Fruit fly (Drosophila melanogaster) whole organism, embryonic: ENCODE results near the gene CG10584.

Source experiments
- Atf3 ChIP-seq: fragments of 200-800 bp; sonication (Bioruptor generic); optimal IDR thresholded peaks from 3 replicates; lab custom pipeline; 2016; ENCODE audit warnings: missing biosample characterization, missing genetic modification characterization
- Blimp-1 ChIP-seq: fragments of 200-800 bp; sonication (Bioruptor generic); optimal IDR thresholded peaks from 3 replicates; lab custom pipeline; 2018; ENCODE audit warnings: missing biosample characterization, missing genetic modification characterization, mild to moderate bottlenecking, moderate library complexity, missing genetic modification reagents
- CG10274 ChIP-seq: fragments of 200-800 bp; sonication (Bioruptor generic); optimal IDR thresholded peaks from 3 replicates; lab custom pipeline; 2017; ENCODE audit warnings: missing biosample characterization, mild to moderate bottlenecking, missing genetic modification characterization
- CG10654 ChIP-seq: fragments of 200-800 bp; sonication (Bioruptor generic); optimal IDR thresholded peaks from 2 replicates; lab custom pipeline; 2016; ENCODE audit warnings: missing biosample characterization, missing genetic modification characterization
- CG11398 ChIP-seq: fragments of 200-800 bp; sonication (Bioruptor generic); optimal IDR thresholded peaks from 2 replicates; lab custom pipeline; 2016; ENCODE audit warnings: missing biosample characterization, missing genetic modification characterization
- CG11696 ChIP-seq: fragments of 200-800 bp; sonication (Bioruptor generic); IDR thresholded peaks from 2 replicates; pipeline ENCODE4 v1.3.6; 2022; ENCODE audit warnings: missing biosample characterization, missing genetic modification characterization
- CG12071 ChIP-seq: fragments of 200-800 bp; sonication (Bioruptor generic); optimal IDR thresholded peaks from 3 replicates; lab custom pipeline; 2018; ENCODE audit warnings: missing biosample characterization, mild to moderate bottlenecking, missing genetic modification characterization
- CG12104 ChIP-seq: fragments of 200-800 bp; sonication (Bioruptor generic); optimal IDR thresholded peaks from 3 replicates; lab custom pipeline; 2016; ENCODE audit warnings: missing biosample characterization, missing genetic modification characterization
- CG13287 ChIP-seq: fragments of 200-800 bp; sonication (Bioruptor generic); IDR thresholded peaks from 2 replicates; pipeline ENCODE4 v1.3.6; 2022; ENCODE audit warnings: missing biosample characterization, missing genetic modification characterization; ENCODE audit not compliant: partially characterized antibody
- CG14050 ChIP-seq: fragments of 200-800 bp; sonication (Bioruptor generic); IDR thresholded peaks from 3 replicates; pipeline ENCODE4 v1.3.6; 2022; ENCODE audit warnings: missing biosample characterization, missing genetic modification characterization
- CG15011 ChIP-seq: fragments of 200-800 bp; sonication (Bioruptor generic); optimal IDR thresholded peaks from 3 replicates; lab custom pipeline; 2018; ENCODE audit warnings: missing biosample characterization, mild to moderate bottlenecking, missing genetic modification characterization
- CG1603 ChIP-seq: fragments of 200-800 bp; sonication (Bioruptor generic); optimal IDR thresholded peaks from 2 replicates; lab custom pipeline; 2019; ENCODE audit warnings: missing biosample characterization, mild to moderate bottlenecking, missing genetic modification characterization, moderate library complexity
- CG16815 ChIP-seq: fragments of 200-800 bp; sonication (Bioruptor generic); optimal IDR thresholded peaks from 3 replicates; lab custom pipeline; 2017; ENCODE audit warnings: missing biosample characterization, mild to moderate bottlenecking, missing genetic modification characterization
- CG17186 ChIP-seq: fragments of 200-800 bp; sonication (Bioruptor generic); optimal IDR thresholded peaks from 3 replicates; lab custom pipeline; 2017; ENCODE audit warnings: missing biosample characterization, missing genetic modification reagents, missing genetic modification characterization
- CG18011 ChIP-seq: fragments of 200-800 bp; sonication (Bioruptor generic); optimal IDR thresholded peaks from 2 replicates; lab custom pipeline; 2017; ENCODE audit warnings: missing biosample characterization, missing genetic modification characterization, mild to moderate bottlenecking, moderate library complexity, missing genotype
- CG7556 ChIP-seq: fragments of 200-800 bp; sonication (Bioruptor generic); optimal IDR thresholded peaks from 2 replicates; lab custom pipeline; 2017; ENCODE audit warnings: missing biosample characterization, mild to moderate bottlenecking, missing genetic modification characterization
- CTCF ChIP-seq: fragments of 200-800 bp; sonication (Bioruptor generic); optimal IDR thresholded peaks from 2 replicates; lab custom pipeline; 2017; ENCODE audit warnings: missing biosample characterization, mild to moderate bottlenecking, missing genetic modification characterization, moderate library complexity
- Dad ChIP-seq: fragments of 200-800 bp; sonication (Bioruptor generic); optimal IDR thresholded peaks from 3 replicates; lab custom pipeline; 2016; ENCODE audit warnings: missing biosample characterization, missing genetic modification characterization
- Dll ChIP-seq: fragments of 200-800 bp; sonication (Bioruptor generic); IDR thresholded peaks from 4 replicates; pipeline ENCODE4 v1.3.6; 2022; ENCODE audit warnings: missing biosample characterization, missing genetic modification characterization; ENCODE audit not compliant: partially characterized antibody
- Drgx ChIP-seq: fragments of 200-800 bp; sonication (Bioruptor generic); IDR thresholded peaks from 2 replicates; pipeline ENCODE4 v1.3.6; 2022; ENCODE audit warnings: missing biosample characterization, missing genetic modification characterization
- Ets65A ChIP-seq: fragments of 200-800 bp; sonication (Bioruptor generic); peaks from one replicate; lab custom pipeline; 2016; ENCODE audit warnings: missing biosample characterization, missing genetic modification characterization
- Hsf ChIP-seq: fragments of 200-800 bp; sonication (Bioruptor generic); optimal IDR thresholded peaks from 3 replicates; lab custom pipeline; 2016; ENCODE audit warnings: missing biosample characterization, missing genetic modification characterization
- Myb ChIP-seq: fragments of 200-800 bp; sonication (Bioruptor generic); optimal IDR thresholded peaks from 2 replicates; lab custom pipeline; 2016; ENCODE audit warnings: missing biosample characterization, missing genetic modification characterization
- PHDP ChIP-seq: fragments of 200-800 bp; sonication (Bioruptor generic); optimal IDR thresholded peaks from 3 replicates; lab custom pipeline; 2018; ENCODE audit warnings: missing biosample characterization, mild to moderate bottlenecking, missing genetic modification characterization, moderate library complexity
- Ravus ChIP-seq: fragments of 200-800 bp; sonication (Bioruptor generic); IDR thresholded peaks from 2 replicates; pipeline ENCODE4 v1.3.6; 2022; ENCODE audit warnings: missing biosample characterization, missing genetic modification characterization
- Ssrp ChIP-seq: fragments of 200-800 bp; sonication (Bioruptor generic); optimal IDR thresholded peaks from 2 replicates; lab custom pipeline; 2018; ENCODE audit warnings: missing biosample characterization, mild to moderate bottlenecking, missing genetic modification characterization, moderate library complexity
- al ChIP-seq: fragments of 200-800 bp; sonication (Bioruptor generic); IDR thresholded peaks from 2 replicates; pipeline ENCODE4 v1.3.6; 2022; ENCODE audit warnings: missing biosample characterization, missing genetic modification characterization
- ato ChIP-seq: fragments of 200-800 bp; sonication (Bioruptor generic); IDR thresholded peaks from 2 replicates; pipeline ENCODE4 v1.3.6; 2022; ENCODE audit warnings: missing biosample characterization, missing genetic modification characterization; ENCODE audit not compliant: partially characterized antibody
- btn ChIP-seq: fragments of 200-800 bp; sonication (Bioruptor generic); optimal IDR thresholded peaks from 2 replicates; lab custom pipeline; 2016; ENCODE audit warnings: missing biosample characterization, missing genetic modification characterization
- exex ChIP-seq: fragments of 200-800 bp; sonication (Bioruptor generic); optimal IDR thresholded peaks from 4 replicates; lab custom pipeline; 2018; ENCODE audit warnings: missing biosample characterization, mild to moderate bottlenecking, missing genetic modification characterization, moderate library complexity
- fd3F ChIP-seq: fragments of 200-800 bp; sonication (Bioruptor generic); optimal IDR thresholded peaks from 2 replicates; lab custom pipeline; 2018; ENCODE audit warnings: missing biosample characterization, mild to moderate bottlenecking, missing genetic modification characterization, moderate library complexity
- gcm ChIP-seq: fragments of 200-800 bp; sonication (Bioruptor generic); optimal IDR thresholded peaks from 2 replicates; lab custom pipeline; 2019; ENCODE audit warnings: missing biosample characterization, mild to moderate bottlenecking, missing genetic modification characterization, moderate library complexity
- gfzf ChIP-seq: fragments of 200-800 bp; sonication (Bioruptor generic); optimal IDR thresholded peaks from 2 replicates; lab custom pipeline; 2016; ENCODE audit warnings: missing biosample characterization, mild to moderate bottlenecking, missing genetic modification characterization, moderate library complexity
- gsb-n ChIP-seq: fragments of 200-800 bp; sonication (Bioruptor generic); optimal IDR thresholded peaks from 3 replicates; lab custom pipeline; 2018; ENCODE audit warnings: missing biosample characterization, mild to moderate bottlenecking, missing genetic modification characterization
- ham ChIP-seq: fragments of 200-800 bp; sonication (Bioruptor generic); IDR thresholded peaks from 2 replicates; pipeline ENCODE4 v1.3.6; 2022; ENCODE audit warnings: missing biosample characterization, missing genetic modification characterization
- ind ChIP-seq: fragments of 200-800 bp; sonication (Bioruptor generic); optimal IDR thresholded peaks from 3 replicates; lab custom pipeline; 2016; ENCODE audit warnings: missing biosample characterization, missing genetic modification characterization
- lilli ChIP-seq: fragments of 200-800 bp; sonication (Bioruptor generic); optimal IDR thresholded peaks from 3 replicates; lab custom pipeline; 2016; ENCODE audit warnings: missing biosample characterization, missing genetic modification characterization
- mirr ChIP-seq: fragments of 200-800 bp; sonication (Bioruptor generic); optimal IDR thresholded peaks from 3 replicates; lab custom pipeline; 2018; ENCODE audit warnings: missing biosample characterization, mild to moderate bottlenecking, missing genetic modification characterization
- nau ChIP-seq: fragments of 200-800 bp; sonication (Bioruptor generic); optimal IDR thresholded peaks from 3 replicates; lab custom pipeline; 2017; ENCODE audit warnings: missing biosample characterization, mild to moderate bottlenecking, missing genetic modification characterization, missing genetic modification reagents
- org-1 ChIP-seq: fragments of 200-800 bp; sonication (Bioruptor generic); optimal IDR thresholded peaks from 2 replicates; lab custom pipeline; 2017; ENCODE audit warnings: missing biosample characterization, missing genetic modification characterization
- phol ChIP-seq: fragments of 200-800 bp; sonication (Bioruptor generic); optimal IDR thresholded peaks from 3 replicates; lab custom pipeline; 2018; ENCODE audit warnings: missing biosample characterization, mild to moderate bottlenecking, missing genetic modification characterization, moderate library complexity
- prd ChIP-seq, 3 experiments: fragments of >200 bp in 2 of 3; fragments of 200-800 bp in 1 of 3; sonication (Bioruptor generic) in 1 of 3; optimal IDR thresholded peaks in 2 of 3; IDR thresholded peaks in 1 of 3; 2 replicates in 2 of 3; 3 replicates in 1 of 3; pipeline versions ENCODE4 v1.3.6 to Lab custom; 2017 to 2022; ENCODE audit warnings: missing biosample characterization in 1 of 3, missing genetic modification characterization in 1 of 3
- ranshi ChIP-seq: fragments of 200-800 bp; sonication (Bioruptor generic); IDR thresholded peaks from 2 replicates; pipeline ENCODE4 v1.3.6; 2022; ENCODE audit warnings: missing biosample characterization, missing genetic modification characterization
- ro ChIP-seq: fragments of 200-800 bp; sonication (Bioruptor generic); IDR thresholded peaks from 2 replicates; pipeline ENCODE4 v1.3.6; 2022; ENCODE audit warnings: missing biosample characterization, missing genetic modification characterization
- schlank ChIP-seq: fragments of 200-800 bp; sonication (Bioruptor generic); optimal IDR thresholded peaks from 2 replicates; lab custom pipeline; 2018; ENCODE audit warnings: missing biosample characterization, mild to moderate bottlenecking, missing genetic modification characterization
- sens-2 ChIP-seq: fragments of 200-800 bp; sonication (Bioruptor generic); IDR thresholded peaks from 2 replicates; pipeline ENCODE4 v1.3.6; 2022; ENCODE audit warnings: missing biosample characterization, missing genetic modification characterization
- shn ChIP-seq: fragments of 200-800 bp; sonication (Bioruptor generic); optimal IDR thresholded peaks from 3 replicates; lab custom pipeline; 2016; ENCODE audit warnings: missing biosample characterization, missing genetic modification characterization
- sr ChIP-seq: fragments of 200-800 bp; sonication (Bioruptor generic); IDR thresholded peaks from 3 replicates; pipeline ENCODE4 v1.3.6; 2022; ENCODE audit warnings: missing biosample characterization, missing genetic modification characterization
- toy ChIP-seq: fragments of 200-800 bp; sonication (Bioruptor generic); IDR thresholded peaks from 2 replicates; pipeline ENCODE4 v1.3.6; 2022; ENCODE audit warnings: missing biosample characterization, missing genetic modification characterization
- yki ChIP-seq: fragments of >200 bp; optimal IDR thresholded peaks from 3 replicates; lab custom pipeline; 2018
- zen ChIP-seq: fragments of 200-800 bp; sonication (Bioruptor generic); optimal IDR thresholded peaks from 3 replicates; lab custom pipeline; 2018; ENCODE audit warnings: missing biosample characterization, mild to moderate bottlenecking, missing genetic modification characterization, moderate library complexity

CG10584 gene

dm6 chr3L:21053763-21054162 lies 22.6 kb upstream of the CG10584 start (continued):
- TF ChIP-seq ro (no peak), mirr (GFP tag; lab: Kevin White, UChicago) (no peak), CG10654 (GFP tag; lab: Kevin White, UChicago) (peak; percentile 70), CG10274 (GFP tag; lab: Kevin White, UChicago) (no peak), ranshi (GFP tag; lab: Robert Waterston, UW) (peak; percentile 71), CG16815 (peak; percentile 17), gcm (GFP tag; lab: Kevin White, UChicago) (peak; percentile 79), Hsf (GFP tag; lab: Kevin White, UChicago) (peak; percentile 76), gsb-n (tag; lab: Kevin White, UChicago) (peak; percentile 80), sens-2 (GFP tag; lab: Robert Waterston, UW) (peak; percentile 68), CG18011 (peak; percentile 28), CG7556 (GFP tag; lab: Kevin White, UChicago) (peak; percentile 85), toy (GFP tag; lab: Robert Waterston, UW) (no peak), CG17186 (GFP tag; lab: Kevin White, UChicago) (no peak), org-1 (GFP tag; lab: Kevin White, UChicago) (peak; percentile 79), prd (optimal IDR thresholded peaks at IDR 0.05; lab: Kevin White, UChicago) (no peak), prd (GFP tag; IDR thresholded peaks at IDR 0.05; lab: Robert Waterston, UW) (peak; percentile 79), CTCF (GFP tag; lab: Kevin White, UChicago) (peak; percentile 54), shn (peak; percentile 19), ham (GFP tag; lab: Robert Waterston, UW) (no peak), gfzf (GFP tag; lab: Kevin White, UChicago) (no peak), Ravus (GFP tag; lab: Robert Waterston, UW) (no peak; the same call in 1 of the 2 replicates), al (GFP tag; lab: Robert Waterston, UW) (peak; percentile 52), nau (GFP tag; lab: Kevin White, UChicago) (peak; percentile 78), Myb (no peak), fd3F (GFP tag; lab: Kevin White, UChicago) (peak; percentile 35), Ets65A (GFP tag; lab: Kevin White, UChicago) (peak; percentile 64), Dll (no peak), Dad (peak; percentile 24), CG11696 (GFP tag; lab: Robert Waterston, UW) (peak; percentile 44; the same call in 1 of the 2 replicates), zen (tag; lab: Kevin White, UChicago) (peak; percentile 52), CG15011 (GFP tag; lab: Kevin White, UChicago) (no peak), CG13287 (no peak), lilli (peak; percentile 70), CG14050 (GFP tag; lab: Robert Waterston, UW) (peak; percentile 40; the same call in 1 of the 3 replicates), Blimp-1 (GFP tag; lab: Kevin White, UChicago) (no peak), schlank (tag; lab: Kevin White, UChicago) (no peak), CG12071 (GFP tag; lab: Kevin White, UChicago) (peak; percentile 67), ato (GFP tag; lab: Robert Waterston, UW) (no peak), Ssrp (tag; lab: Kevin White, UChicago) (peak; percentile 82), CG1603 (tag; lab: Kevin White, UChicago) (peak; percentile 62), btn (GFP tag; lab: Kevin White, UChicago) (peak; percentile 17), ind (GFP tag; lab: Kevin White, UChicago) (peak; percentile 72), Drgx (0 out of 2 replicates have a peak, but pooled peaks have one; percentile 15), Atf3 (GFP tag; lab: Kevin White, UChicago) (peak; percentile 63), CG12104 (GFP tag; lab: Kevin White, UChicago) (peak; percentile 47), sr (GFP tag; lab: Robert Waterston, UW) (peak; percentile 87), exex (tag; lab: Kevin White, UChicago) (peak; percentile 3), CG11398 (GFP tag; lab: Kevin White, UChicago) (peak; percentile 18), PHDP (tag; lab: Kevin White, UChicago) (peak; percentile 83), yki (lab: Kevin White, UChicago) (no peak), phol (tag; lab: Kevin White, UChicago) (peak; percentile 83)
